Fruit fly (Drosophila melanogaster) whole organism, embryonic: ENCODE data around the gene CG16710.

Source experiments
- Antp ChIP-seq: fragments of 200-800 bp; sonication (Bioruptor generic); optimal IDR thresholded peaks from 3 replicates; lab custom pipeline; 2016; ENCODE audit warnings: missing biosample characterization, missing genetic modification characterization
- C15 ChIP-seq: fragments of 200-800 bp; sonication (Bioruptor generic); IDR thresholded peaks from 3 replicates; pipeline ENCODE4 v1.3.6; 2022; ENCODE audit warnings: missing biosample characterization, missing genetic modification characterization
- CG10209 ChIP-seq: fragments of 200-800 bp; sonication (Bioruptor generic); optimal IDR thresholded peaks from 3 replicates; lab custom pipeline; 2017; ENCODE audit warnings: missing biosample characterization, mild to moderate bottlenecking, missing genetic modification characterization, missing genetic modification reagents
- CG10462 ChIP-seq: fragments of 200-800 bp; sonication (Bioruptor generic); optimal IDR thresholded peaks from 2 replicates; lab custom pipeline; 2016; ENCODE audit warnings: missing biosample characterization, missing genetic modification characterization
- CG10959 ChIP-seq: fragments of 200-800 bp; sonication (Bioruptor generic); IDR thresholded peaks from 2 replicates; pipeline ENCODE4 v1.3.6; 2022; ENCODE audit warnings: missing biosample characterization, missing genetic modification characterization
- CG11456 ChIP-seq: fragments of 200-800 bp; sonication (Bioruptor generic); IDR thresholded peaks from 3 replicates; pipeline ENCODE4 v1.3.6; 2022; ENCODE audit warnings: missing biosample characterization, missing genetic modification characterization
- CG11504 ChIP-seq: fragments of 200-800 bp; sonication (Bioruptor generic); optimal IDR thresholded peaks from 3 replicates; lab custom pipeline; 2019; ENCODE audit warnings: missing biosample characterization, mild to moderate bottlenecking, missing genetic modification characterization, moderate library complexity
- CG12104 ChIP-seq: fragments of 200-800 bp; sonication (Bioruptor generic); optimal IDR thresholded peaks from 3 replicates; lab custom pipeline; 2016; ENCODE audit warnings: missing biosample characterization, missing genetic modification characterization
- CG12219 ChIP-seq: fragments of 200-800 bp; sonication (Bioruptor generic); optimal IDR thresholded peaks from 3 replicates; lab custom pipeline; 2018; ENCODE audit warnings: missing biosample characterization, mild to moderate bottlenecking, missing genetic modification characterization
- CG14441 ChIP-seq: fragments of 200-800 bp; sonication (Bioruptor generic); IDR thresholded peaks from 2 replicates; pipeline ENCODE4 v1.3.6; 2022; ENCODE audit warnings: missing biosample characterization, missing genetic modification characterization
- CG16813 ChIP-seq: fragments of 200-800 bp; sonication (Bioruptor generic); IDR thresholded peaks from 3 replicates; pipeline ENCODE4 v1.3.6; 2022; ENCODE audit warnings: missing biosample characterization, missing genetic modification characterization; ENCODE audit not compliant: partially characterized antibody
- CG18011 ChIP-seq: fragments of 200-800 bp; sonication (Bioruptor generic); optimal IDR thresholded peaks from 2 replicates; lab custom pipeline; 2017; ENCODE audit warnings: missing biosample characterization, missing genetic modification characterization, mild to moderate bottlenecking, moderate library complexity, missing genotype
- CG2202 ChIP-seq: fragments of 200-800 bp; sonication (Bioruptor generic); optimal IDR thresholded peaks from 2 replicates; lab custom pipeline; 2018; ENCODE audit warnings: missing biosample characterization, mild to moderate bottlenecking, missing genetic modification characterization
- CG2875 ChIP-seq: fragments of 200-800 bp; sonication (Bioruptor generic); optimal IDR thresholded peaks from 2 replicates; lab custom pipeline; 2017; ENCODE audit warnings: missing biosample characterization, mild to moderate bottlenecking, missing genetic modification characterization, missing genetic modification reagents
- CG3847 ChIP-seq: fragments of 200-800 bp; sonication (Bioruptor generic); IDR thresholded peaks from 2 replicates; pipeline ENCODE4 v1.3.6; 2022; ENCODE audit warnings: missing biosample characterization, missing genetic modification characterization
- CG4328 ChIP-seq: fragments of 200-800 bp; sonication (Bioruptor generic); optimal IDR thresholded peaks from 3 replicates; lab custom pipeline; 2017; ENCODE audit warnings: missing biosample characterization, missing genetic modification reagents, missing genetic modification characterization
- CG4730 ChIP-seq: fragments of 200-800 bp; sonication (Bioruptor generic); IDR thresholded peaks from 2 replicates; pipeline ENCODE4 v1.3.6; 2022; ENCODE audit warnings: missing biosample characterization, missing genetic modification characterization
- CG6272 ChIP-seq: fragments of 200-800 bp; sonication (Bioruptor generic); IDR thresholded peaks from 2 replicates; pipeline ENCODE4 v1.3.6; 2022; ENCODE audit warnings: missing biosample characterization, missing genetic modification characterization
- CG6654 ChIP-seq: fragments of 200-800 bp; sonication (Bioruptor generic); optimal IDR thresholded peaks from 2 replicates; lab custom pipeline; 2017; ENCODE audit warnings: missing biosample characterization, mild to moderate bottlenecking, missing genetic modification characterization
- CG7839 ChIP-seq: fragments of 200-800 bp; sonication (Bioruptor generic); optimal IDR thresholded peaks from 3 replicates; lab custom pipeline; 2018; ENCODE audit warnings: missing biosample characterization, mild to moderate bottlenecking, missing genetic modification characterization, moderate library complexity
- D19B ChIP-seq: fragments of 200-800 bp; sonication (Bioruptor generic); optimal IDR thresholded peaks from 2 replicates; lab custom pipeline; 2017; ENCODE audit warnings: missing biosample characterization, mild to moderate bottlenecking, missing genetic modification characterization
- Dfd ChIP-seq, 2 experiments: fragments of >200 bp; optimal IDR thresholded peaks; 2 replicates each; lab custom pipeline; 2017; ENCODE audit warnings: missing biosample characterization in 2 of 2, missing genetic modification characterization in 2 of 2
- Dp ChIP-seq: fragments of 200-800 bp; sonication (Bioruptor generic); optimal IDR thresholded peaks from 2 replicates; lab custom pipeline; 2018; ENCODE audit warnings: missing biosample characterization, mild to moderate bottlenecking, missing genetic modification characterization, moderate library complexity
- Ets97D ChIP-seq: fragments of 200-800 bp; sonication (Bioruptor generic); optimal IDR thresholded peaks from 3 replicates; lab custom pipeline; 2016; ENCODE audit warnings: missing biosample characterization, missing genetic modification characterization
- GATAe ChIP-seq: fragments of 200-800 bp; sonication (Bioruptor generic); conservative IDR thresholded peaks from 2 replicates; pipeline ENCODE4 v1.3.6; 2022; ENCODE audit warnings: missing biosample characterization, missing genetic modification characterization
- Hr51 ChIP-seq, 2 experiments: fragments of 200-800 bp; sonication (Bioruptor generic); optimal IDR thresholded peaks; 2 replicates in 1 of 2; 3 replicates in 1 of 2; lab custom pipeline; 2016 to 2018; ENCODE audit warnings: missing biosample characterization in 2 of 2, missing genetic modification characterization in 2 of 2, mild to moderate bottlenecking in 1 of 2, moderate library complexity in 1 of 2
- Hr78 ChIP-seq, 2 experiments: fragments of 200-800 bp in 1 of 2; fragments of >200 bp in 1 of 2; sonication (Bioruptor generic) in 1 of 2; optimal IDR thresholded peaks; 2 replicates each; lab custom pipeline; 2017 to 2019; ENCODE audit warnings: missing biosample characterization in 2 of 2, missing genetic modification characterization in 2 of 2, mild to moderate bottlenecking in 1 of 2, moderate library complexity in 1 of 2
- Lhr ChIP-seq: fragments of 200-800 bp; sonication (Bioruptor generic); optimal IDR thresholded peaks from 3 replicates; lab custom pipeline; 2017; ENCODE audit warnings: mild to moderate bottlenecking, missing biosample characterization, missing genetic modification reagents, missing genetic modification characterization
- MTF-1 ChIP-seq: fragments of 200-800 bp; sonication (Bioruptor generic); optimal IDR thresholded peaks from 2 replicates; lab custom pipeline; 2018; ENCODE audit warnings: missing biosample characterization, mild to moderate bottlenecking, missing genetic modification characterization, borderline replicate concordance
- Poxn ChIP-seq: fragments of 200-800 bp; sonication (Bioruptor generic); IDR thresholded peaks from 2 replicates; pipeline ENCODE4 v1.3.6; 2022; ENCODE audit warnings: missing biosample characterization, missing genetic modification characterization
- TFAM ChIP-seq: fragments of 200-800 bp; sonication (Bioruptor generic); optimal IDR thresholded peaks from 2 replicates; lab custom pipeline; 2017; ENCODE audit warnings: missing biosample characterization, missing genetic modification characterization, inconsistent platforms
- abd-A ChIP-seq: fragments of 200-800 bp; sonication (Bioruptor generic); optimal IDR thresholded peaks from 3 replicates; lab custom pipeline; 2019; ENCODE audit warnings: missing biosample characterization, mild to moderate bottlenecking, missing genetic modification characterization, moderate library complexity
- al ChIP-seq: fragments of 200-800 bp; sonication (Bioruptor generic); IDR thresholded peaks from 2 replicates; pipeline ENCODE4 v1.3.6; 2022; ENCODE audit warnings: missing biosample characterization, missing genetic modification characterization
- ato ChIP-seq: fragments of 200-800 bp; sonication (Bioruptor generic); IDR thresholded peaks from 2 replicates; pipeline ENCODE4 v1.3.6; 2022; ENCODE audit warnings: missing biosample characterization, missing genetic modification characterization; ENCODE audit not compliant: partially characterized antibody
- bab2 ChIP-seq: fragments of 200-800 bp; sonication (Bioruptor generic); optimal IDR thresholded peaks from 2 replicates; lab custom pipeline; 2016; ENCODE audit warnings: missing biosample characterization, missing genetic modification characterization
- caup ChIP-seq: fragments of 200-800 bp; sonication (Bioruptor generic); optimal IDR thresholded peaks from 3 replicates; lab custom pipeline; 2017; ENCODE audit warnings: missing biosample characterization, mild to moderate bottlenecking, missing genetic modification characterization, moderate library complexity; ENCODE audit not compliant: severe bottlenecking
- croc ChIP-seq: fragments of 200-800 bp; sonication (Bioruptor generic); conservative IDR thresholded peaks from 3 replicates; pipeline ENCODE4 v1.3.6; 2022; ENCODE audit warnings: missing biosample characterization, missing genetic modification characterization
- danr ChIP-seq: fragments of 200-800 bp; sonication (Bioruptor generic); IDR thresholded peaks from 2 replicates; pipeline ENCODE4 v1.3.6; 2022; ENCODE audit warnings: missing biosample characterization, missing genetic modification characterization
- dm ChIP-seq: fragments of 200-800 bp; sonication (Bioruptor generic); optimal IDR thresholded peaks from 3 replicates; lab custom pipeline; 2016; ENCODE audit warnings: missing biosample characterization, missing genetic modification characterization
- emc ChIP-seq: fragments of 200-800 bp; sonication (Bioruptor generic); optimal IDR thresholded peaks from 2 replicates; lab custom pipeline; 2016; ENCODE audit warnings: missing biosample characterization, missing genetic modification characterization
- ems ChIP-seq: fragments of 200-800 bp; sonication (Bioruptor generic); optimal IDR thresholded peaks from 3 replicates; lab custom pipeline; 2016; ENCODE audit warnings: missing biosample characterization, missing genetic modification characterization
- eyg ChIP-seq: fragments of 200-800 bp; sonication (Bioruptor generic); optimal IDR thresholded peaks from 3 replicates; lab custom pipeline; 2016; ENCODE audit warnings: missing biosample characterization, missing genetic modification characterization
- fu2 ChIP-seq: fragments of 200-800 bp; sonication (Bioruptor generic); optimal IDR thresholded peaks from 2 replicates; lab custom pipeline; 2016; ENCODE audit warnings: missing biosample characterization, missing genetic modification characterization
- h ChIP-seq: fragments of >200 bp; optimal IDR thresholded peaks from 2 replicates; lab custom pipeline; 2017
- hb ChIP-seq: fragments of 200-800 bp; sonication (Bioruptor generic); IDR thresholded peaks from 3 replicates; pipeline ENCODE4 v1.3.6; 2022; ENCODE audit warnings: missing biosample characterization, missing genetic modification characterization; ENCODE audit not compliant: partially characterized antibody
- ken ChIP-seq: fragments of 200-800 bp; sonication (Bioruptor generic); IDR thresholded peaks from 3 replicates; pipeline ENCODE4 v1.3.6; 2022; ENCODE audit warnings: missing biosample characterization, missing genetic modification characterization
- mirr ChIP-seq: fragments of 200-800 bp; sonication (Bioruptor generic); optimal IDR thresholded peaks from 3 replicates; lab custom pipeline; 2018; ENCODE audit warnings: missing biosample characterization, mild to moderate bottlenecking, missing genetic modification characterization
- nmo ChIP-seq: fragments of 200-800 bp; sonication (Bioruptor generic); optimal IDR thresholded peaks from 2 replicates; lab custom pipeline; 2018; ENCODE audit warnings: missing biosample characterization, mild to moderate bottlenecking, missing genetic modification characterization, moderate library complexity
- sqz ChIP-seq: fragments of 200-800 bp; sonication (Bioruptor generic); optimal IDR thresholded peaks from 3 replicates; lab custom pipeline; 2018; ENCODE audit warnings: missing biosample characterization, mild to moderate bottlenecking, missing genetic modification characterization
- tup ChIP-seq: fragments of 200-800 bp; sonication (Bioruptor generic); optimal IDR thresholded peaks from 2 replicates; lab custom pipeline; 2016; ENCODE audit warnings: missing biosample characterization, mild to moderate bottlenecking, missing genetic modification characterization, moderate library complexity

The CG16710 gene

DNA sequence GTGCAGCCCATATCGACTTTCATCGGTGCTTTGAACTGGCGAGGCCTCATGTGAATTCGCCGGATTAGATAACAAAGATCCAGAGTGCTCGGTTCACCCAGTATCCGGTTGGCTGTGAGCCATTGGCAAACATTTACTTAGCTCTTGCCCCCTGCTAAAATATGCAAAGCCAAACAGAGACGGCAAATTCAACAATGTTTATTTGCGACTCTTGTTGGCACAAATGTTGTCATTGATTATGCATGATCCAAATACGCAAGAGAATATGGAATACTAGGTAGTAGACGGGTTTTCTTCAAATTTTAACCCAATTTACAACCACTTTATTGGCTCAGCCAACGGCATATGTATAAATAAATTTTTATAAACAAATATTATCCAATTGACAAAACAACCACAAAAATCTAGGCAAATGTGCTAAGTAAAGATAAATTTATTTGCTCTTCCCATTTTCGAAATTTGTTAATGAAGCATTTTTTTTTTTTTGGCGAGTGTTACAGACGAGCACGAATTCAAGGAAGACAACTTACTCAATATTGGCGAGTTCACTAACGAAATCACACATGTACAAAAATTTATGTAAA, 29.7 kb upstream of the CG16710 start (continued):
- TF ChIP-seq nmo: no peak
- TF ChIP-seq CG18011 (GFP tag; lab: Kevin White, UChicago): peak; percentile 69
- TF ChIP-seq Poxn (GFP tag; lab: Robert Waterston, UW): no peak
- peak; percentile 43 for TF ChIP-seq tup (GFP tag; lab: Kevin White, UChicago)
- no peak; the same call in 1 of the 2 replicates for TF ChIP-seq GATAe (GFP tag; lab: Robert Waterston, UW)
- TF ChIP-seq CG3847 (GFP tag; lab: Robert Waterston, UW): peak; percentile 50; the same call in 1 of the 2 replicates
- TF ChIP-seq CG10462 (GFP tag; lab: Kevin White, UChicago): no peak
- TF ChIP-seq Hr78 (GFP tag; optimal IDR thresholded peaks at IDR 0.05; lab: Kevin White, UChicago): no peak
- TF ChIP-seq CG16813 (GFP tag; lab: Robert Waterston, UW): no peak
- no peak for TF ChIP-seq CG6654 (GFP tag; lab: Kevin White, UChicago)
- peak; percentile 53 for TF ChIP-seq fu2 (GFP tag; lab: Kevin White, UChicago)
- TF ChIP-seq TFAM (GFP tag; lab: Kevin White, UChicago): no peak
- TF ChIP-seq bab2 (GFP tag; lab: Kevin White, UChicago): peak; percentile 55
- peak; percentile 12 for TF ChIP-seq CG12219 (GFP tag; lab: Kevin White, UChicago)
- peak; percentile 37 for TF ChIP-seq ems (GFP tag; lab: Kevin White, UChicago)
- peak; percentile 57; the same call in 1 of the 2 replicates for TF ChIP-seq CG14441 (GFP tag; lab: Robert Waterston, UW)
- no peak for TF ChIP-seq ken (GFP tag; lab: Robert Waterston, UW)
- peak; percentile 15 to 56 for TF ChIP-seq Hr51 (GFP tag; optimal IDR thresholded peaks at IDR 0.05; lab: Kevin White, UChicago)
- no peak for TF ChIP-seq CG2202 (tag; lab: Kevin White, UChicago)
- peak; percentile 51 for TF ChIP-seq eyg (GFP tag; lab: Kevin White, UChicago)
- no peak for TF ChIP-seq ato (GFP tag; lab: Robert Waterston, UW)
- TF ChIP-seq caup (GFP tag; lab: Kevin White, UChicago): peak; percentile 93
- TF ChIP-seq dm (GFP tag; lab: Kevin White, UChicago): no peak
- no peak for TF ChIP-seq hb
- no peak for TF ChIP-seq h (lab: Kevin White, UChicago)
- no peak for TF ChIP-seq abd-A (tag; lab: Kevin White, UChicago)
- no peak for TF ChIP-seq Dfd (GFP tag; optimal IDR thresholded peaks at IDR 0.05; lab: Kevin White, UChicago)
- TF ChIP-seq CG12104 (GFP tag; lab: Kevin White, UChicago): no peak
- TF ChIP-seq CG11504 (tag; lab: Kevin White, UChicago): peak; percentile 48
- TF ChIP-seq emc (GFP tag; lab: Kevin White, UChicago): peak; percentile 40
- no peak for TF ChIP-seq Dp (GFP tag; lab: Kevin White, UChicago)
- no peak for TF ChIP-seq CG6272 (GFP tag; lab: Robert Waterston, UW)
- TF ChIP-seq croc (GFP tag; lab: Robert Waterston, UW): no peak
- no peak for TF ChIP-seq CG10959 (GFP tag; lab: Robert Waterston, UW)
- TF ChIP-seq mirr: peak; percentile 86
- TF ChIP-seq MTF-1: peak; percentile 44
- TF ChIP-seq C15 (GFP tag; lab: Robert Waterston, UW): no peak
- peak; percentile 51 for TF ChIP-seq D19B
- TF ChIP-seq CG2875: no peak
- no peak for TF ChIP-seq Ets97D
- TF ChIP-seq al (GFP tag; lab: Robert Waterston, UW): peak; percentile 39; the same call in 1 of the 2 replicates
- peak; percentile 47; the same call in 1 of the 2 replicates for TF ChIP-seq CG4730 (GFP tag; lab: Robert Waterston, UW)
- peak; percentile 7 for TF ChIP-seq CG4328 (GFP tag; lab: Kevin White, UChicago)
- TF ChIP-seq CG10209: peak; percentile 78
- peak; percentile 76 for TF ChIP-seq CG11456
- peak; percentile 60 for TF ChIP-seq CG7839
- TF ChIP-seq sqz (GFP tag; lab: Kevin White, UChicago): no peak
- TF ChIP-seq Lhr (GFP tag; lab: Kevin White, UChicago): no peak
- peak; percentile 5 for TF ChIP-seq Antp
- TF ChIP-seq danr (GFP tag; lab: Robert Waterston, UW): no peak
